Worm (Caenorhabditis elegans): ENCODE results near the gene F07G11.1.

The F07G11.1 gene

ce11 chrV:7274992-7275391, 32.2 kb upstream of the F07G11.1 start, which contains the start of gene C13A2.10:
TSS of gene C13A2.10 (minus strand) at chrV:7275092.
- TF ChIP-seq nhr-43 (tag; optimal IDR thresholded peaks at IDR 0.05; ENCODE audit: poor library complexity, severe bottlenecking) (no peak), skn-1 (tag; optimal IDR thresholded peaks at IDR 0.05) (no peak), nhr-23 (tag; optimal IDR thresholded peaks at IDR 0.05) (no peak), eor-1 (tag; optimal IDR thresholded peaks at IDR 0.05) (no peak), egl-27 (tag; optimal IDR thresholded peaks at IDR 0.05) (no peak), ceh-82 (tag; optimal IDR thresholded peaks at IDR 0.05) (no peak), elt-3 (tag; optimal IDR thresholded peaks at IDR 0.05) (no peak), unc-39 (tag; optimal IDR thresholded peaks at IDR 0.05) (no peak), mdl-1 (tag; optimal IDR thresholded peaks at IDR 0.05) (no peak), R02D3.7 (tag; optimal IDR thresholded peaks at IDR 0.05) (no peak), sea-2 (GFP tag; optimal IDR thresholded peaks at IDR 0.05) (no peak)

ce11 chrV:7275491-7275890, 31.7 kb upstream of the F07G11.1 start, which contains the start of gene C13A2.5:
TSS of gene C13A2.5 (plus strand) at chrV:7275791.
- TF ChIP-seq nhr-23 (tag; optimal IDR thresholded peaks at IDR 0.05) = no peak
- no peak for TF ChIP-seq ama-1 (optimal IDR thresholded peaks at IDR 0.05)
- TF ChIP-seq ZK546.5 (tag; optimal IDR thresholded peaks at IDR 0.05) = no peak
- no peak for TF ChIP-seq nhr-77 (tag; optimal IDR thresholded peaks at IDR 0.05)
- TF ChIP-seq elt-1 (tag; optimal IDR thresholded peaks at IDR 0.05) = no peak
- no peak for TF ChIP-seq lsy-12 (tag; optimal IDR thresholded peaks at IDR 0.05)
- no peak for TF ChIP-seq lin-15B (tag; optimal IDR thresholded peaks at IDR 0.05)
- TF ChIP-seq skn-1 (tag; optimal IDR thresholded peaks at IDR 0.05) = no peak
- TF ChIP-seq fkh-10 (GFP tag; optimal IDR thresholded peaks at IDR 0.05) = no peak
- no peak for TF ChIP-seq mml-1 (tag; optimal IDR thresholded peaks at IDR 0.05)
- no peak for TF ChIP-seq ztf-11 (tag; optimal IDR thresholded peaks at IDR 0.05)
- TF ChIP-seq eor-1 (tag; optimal IDR thresholded peaks at IDR 0.05) = no peak
- TF ChIP-seq pha-4 (tag; optimal IDR thresholded peaks at IDR 0.05) = no peak

ce11 chrV:7279090-7279489, 28.1 kb upstream of the F07G11.1 start, which contains the start of gene C13A2.4:
TSS of gene C13A2.4 (plus strand) at chrV:7279390.
- no peak for TF ChIP-seq nhr-67 (tag; optimal IDR thresholded peaks at IDR 0.05)
- no peak for TF ChIP-seq daf-12 (tag; optimal IDR thresholded peaks at IDR 0.05)
- no peak for TF ChIP-seq unc-39 (tag; optimal IDR thresholded peaks at IDR 0.05)
- no peak for TF ChIP-seq egl-5 (tag; optimal IDR thresholded peaks at IDR 0.05)
- TF ChIP-seq pha-4 (tag; optimal IDR thresholded peaks at IDR 0.05) = no peak
- TF ChIP-seq mml-1 (tag; optimal IDR thresholded peaks at IDR 0.05) = no peak

- TF ChIP-seq egl-27 (tag; optimal IDR thresholded peaks at IDR 0.05) = no peak
- no peak for TF ChIP-seq ceh-82 (tag; optimal IDR thresholded peaks at IDR 0.05)
- TF ChIP-seq fos-1 (tag; optimal IDR thresholded peaks at IDR 0.05) = no peak
- no peak for TF ChIP-seq aly-2 (tag; optimal IDR thresholded peaks at IDR 0.05)
- TF ChIP-seq nhr-25 (tag; optimal IDR thresholded peaks at IDR 0.05) = no peak
- TF ChIP-seq egl-5 (tag; optimal IDR thresholded peaks at IDR 0.05) = no peak
- no peak for TF ChIP-seq mdl-1 (tag; optimal IDR thresholded peaks at IDR 0.05)
- TF ChIP-seq nhr-43 (tag; optimal IDR thresholded peaks at IDR 0.05; ENCODE audit: poor library complexity, severe bottlenecking) = no peak
Observed at ce11 chrV:7282037-7282436, 25.2 kb upstream of the F07G11.1 start, which contains the start of gene C13A2.3. TSS of gene C13A2.3 (plus strand) at chrV:7282337.

ce11 chrV:7288699-7289098, 18.5 kb upstream of the F07G11.1 start, which contains the start of gene C13A2.1:
TSS of gene C13A2.1 (plus strand) at chrV:7288999.
- TF ChIP-seq aly-2 (tag; optimal IDR thresholded peaks at IDR 0.05) = no peak
- TF ChIP-seq nhr-77 (tag; optimal IDR thresholded peaks at IDR 0.05) = no peak
- TF ChIP-seq ceh-9 (tag; optimal IDR thresholded peaks at IDR 0.05) = no peak
- TF ChIP-seq daf-12 (tag; optimal IDR thresholded peaks at IDR 0.05) = no peak
- no peak for TF ChIP-seq lsy-12 (tag; optimal IDR thresholded peaks at IDR 0.05)
- no peak for TF ChIP-seq R02D3.7 (tag; optimal IDR thresholded peaks at IDR 0.05)
- TF ChIP-seq tbx-2 (tag; optimal IDR thresholded peaks at IDR 0.05) = no peak

- TF ChIP-seq lin-15B (tag; optimal IDR thresholded peaks at IDR 0.05) = no peak
- no peak for TF ChIP-seq zag-1 (tag; optimal IDR thresholded peaks at IDR 0.05)
Observed at ce11 chrV:7295270-7295669, 11.9 kb upstream of the F07G11.1 start, which contains the start of gene F07G11.4. TSS of gene F07G11.4 (minus strand) at chrV:7295370.

ce11 chrV:7297263-7297662, 9.9 kb upstream of the F07G11.1 start, which contains the start of gene srj-32:
TSS of gene srj-32 (minus strand) at chrV:7297363.
- TF ChIP-seq mdl-1 (tag; optimal IDR thresholded peaks at IDR 0.05) (no peak), elt-1 (tag; optimal IDR thresholded peaks at IDR 0.05) (no peak), nhr-28 (tag; optimal IDR thresholded peaks at IDR 0.05) (no peak)
